Worm (Caenorhabditis elegans) whole organism, mixed stage, embryonic: ENCODE data around the gene abu-11.

Experiments
- lin-13 ChIP-seq: fragments of 150-350 bp; optimal IDR thresholded peaks from 2 replicates; lab custom pipeline; 2014; ENCODE audit warnings: missing biosample characterization, missing genetic modification characterization
- mab-5 ChIP-seq: fragments of 150-350 bp; optimal IDR thresholded peaks from 2 replicates; lab custom pipeline; 2014; ENCODE audit warnings: missing biosample characterization, missing genetic modification characterization
- nhr-12 ChIP-seq: fragments of 150-350 bp; optimal IDR thresholded peaks from 2 replicates; lab custom pipeline; 2014; ENCODE audit warnings: missing biosample characterization, missing genetic modification characterization
- nhr-237 ChIP-seq: fragments of 150-350 bp; optimal IDR thresholded peaks from 2 replicates; lab custom pipeline; 2014; ENCODE audit warnings: missing biosample characterization, missing genetic modification characterization
- nhr-28 ChIP-seq: fragments of 150-350 bp; optimal IDR thresholded peaks from 2 replicates; lab custom pipeline; 2014; ENCODE audit warnings: missing biosample characterization, missing genetic modification characterization
- unc-62 ChIP-seq: fragments of 150-350 bp; optimal IDR thresholded peaks from 2 replicates; lab custom pipeline; 2014; ENCODE audit warnings: missing biosample characterization, missing genetic modification reagents, missing genetic modification characterization
- ztf-11 ChIP-seq: fragments of 150-350 bp; optimal IDR thresholded peaks from 2 replicates; lab custom pipeline; 2014; ENCODE audit warnings: missing biosample characterization, missing genetic modification characterization

DNA sequence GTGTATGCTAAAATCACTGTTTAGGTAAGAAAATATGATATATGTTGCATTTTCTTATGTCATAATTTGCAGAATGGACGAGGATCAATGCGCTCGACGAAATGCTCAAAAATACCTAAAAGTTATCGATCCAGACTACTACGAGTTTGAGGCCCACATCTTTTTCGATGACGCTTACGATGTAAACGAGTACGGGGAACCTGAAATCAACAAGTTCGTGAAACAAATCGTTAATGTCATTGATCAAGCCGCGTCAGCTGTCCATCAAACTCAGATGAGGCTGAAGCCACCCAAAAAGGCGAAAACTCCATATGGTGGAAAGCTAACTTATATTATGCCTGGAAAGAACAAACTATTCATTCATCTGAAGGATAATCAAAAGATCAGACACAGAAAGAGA is 13.7 kb upstream of the abu-11 start:
- TF ChIP-seq nhr-28 (tag; lab: Kevin White, UChicago), result no peak
- TF ChIP-seq unc-62 (GFP tag; lab: Kevin White, UChicago), result no peak
- TF ChIP-seq nhr-12 (tag; lab: Kevin White, UChicago), result no peak
- no peak for TF ChIP-seq ztf-11
- TF ChIP-seq nhr-237 (tag; lab: Kevin White, UChicago), result no peak
- TF ChIP-seq mab-5 (tag; lab: Kevin White, UChicago), result no peak
- TF ChIP-seq lin-13 (tag; lab: Kevin White, UChicago), result no peak
